Worm (Caenorhabditis elegans) whole organism, late embryonic: ENCODE data around the gene F21C10.4.

Experiments
- ama-1 ChIP-seq: fragments of 150-350 bp; optimal IDR thresholded peaks from 2 replicates; lab custom pipeline; 2014
- ceh-18 ChIP-seq: sonication (generic microtip); optimal IDR thresholded peaks from 2 replicates; lab custom pipeline; 2016; ENCODE audit warnings: missing genetic modification characterization, missing compliant biosample characterization
- ceh-19 ChIP-seq: fragments of 200-800 bp; sonication (Bioruptor generic); optimal IDR thresholded peaks from 2 replicates; lab custom pipeline; 2018; ENCODE audit warnings: mild to moderate bottlenecking, missing genetic modification characterization, missing compliant biosample characterization
- ceh-30 ChIP-seq: fragments of 150-350 bp; optimal IDR thresholded peaks from 2 replicates; lab custom pipeline; 2014; ENCODE audit warnings: missing biosample characterization, missing genetic modification characterization
- elt-2 ChIP-seq: sonication (generic microtip); optimal IDR thresholded peaks from 2 replicates; lab custom pipeline; 2016; ENCODE audit warnings: missing genetic modification reagents, missing genetic modification characterization, missing compliant biosample characterization
- elt-4 ChIP-seq: sonication (generic microtip); optimal IDR thresholded peaks from 2 replicates; lab custom pipeline; 2016; ENCODE audit warnings: missing genetic modification characterization, missing compliant biosample characterization
- lin-11 ChIP-seq: fragments of 200-800 bp; sonication (Bioruptor generic); optimal IDR thresholded peaks from 2 replicates; lab custom pipeline; 2018; ENCODE audit warnings: mild to moderate bottlenecking, missing genetic modification characterization, missing compliant biosample characterization
- nfya-1 ChIP-seq: sonication (generic microtip); optimal IDR thresholded peaks from 2 replicates; lab custom pipeline; 2017; ENCODE audit warnings: missing genetic modification characterization, mild to moderate bottlenecking, missing compliant biosample characterization, antibody characterized with exemption, moderate library complexity
- pros-1 ChIP-seq: fragments of 150-350 bp; optimal IDR thresholded peaks from 2 replicates; lab custom pipeline; 2014; ENCODE audit warnings: missing biosample characterization, missing genetic modification reagents, missing genetic modification characterization
- rnt-1 ChIP-seq: sonication (generic microtip); optimal IDR thresholded peaks from 2 replicates; lab custom pipeline; 2016; ENCODE audit warnings: missing genetic modification characterization, missing compliant biosample characterization
- sox-4 ChIP-seq: sonication (generic microtip); optimal IDR thresholded peaks from 2 replicates; lab custom pipeline; 2017; ENCODE audit warnings: mild to moderate bottlenecking, missing genetic modification characterization, inconsistent platforms, missing compliant biosample characterization
- tbx-2 ChIP-seq: sonication (generic microtip); optimal IDR thresholded peaks from 2 replicates; lab custom pipeline; 2016; ENCODE audit warnings: missing genetic modification characterization, missing compliant biosample characterization

DNA sequence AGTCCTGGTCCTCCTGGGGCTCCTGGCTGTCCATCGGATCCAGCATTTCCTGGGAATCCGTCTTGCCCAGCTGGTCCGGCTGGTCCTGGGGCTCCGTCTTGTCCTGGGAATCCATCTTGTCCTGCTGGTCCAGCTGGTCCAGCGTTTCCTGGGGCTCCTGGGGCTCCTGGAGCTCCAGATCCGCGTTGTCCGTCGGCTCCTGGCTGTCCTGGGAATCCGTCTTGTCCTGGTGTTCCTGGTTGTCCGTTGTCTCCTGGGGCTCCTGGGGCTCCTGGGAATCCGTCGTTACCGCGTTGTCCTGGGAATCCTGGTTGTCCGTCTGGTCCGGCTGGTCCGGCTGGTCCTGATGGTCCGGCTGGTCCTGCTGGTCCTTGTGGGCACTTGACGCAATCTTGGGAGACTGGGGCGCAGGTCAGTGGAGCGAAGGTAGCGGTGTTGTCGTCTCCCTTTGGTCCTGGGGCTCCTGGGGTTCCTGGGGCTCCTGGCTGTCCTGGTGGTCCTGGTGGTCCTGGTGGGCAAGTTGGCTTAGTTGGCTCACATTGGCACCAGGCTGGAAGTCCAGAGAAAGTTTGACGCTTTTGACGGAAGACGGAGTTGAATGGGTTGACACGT lies 35.8 kb downstream of the F21C10.4 start:
- no peak for TF ChIP-seq ama-1 (lab: Kevin White, UChicago)
- TF ChIP-seq lin-11: no peak
- TF ChIP-seq tbx-2 (tag; lab: Kevin White, UChicago): no peak
- no peak for TF ChIP-seq elt-4 (tag; lab: Kevin White, UChicago)
- TF ChIP-seq elt-2 (tag; lab: Kevin White, UChicago): no peak
- no peak for TF ChIP-seq ceh-19 (GFP tag; lab: Kevin White, UChicago)
- no peak for TF ChIP-seq nfya-1
- TF ChIP-seq ceh-18: no peak
- TF ChIP-seq rnt-1 (tag; lab: Kevin White, UChicago): no peak
- no peak for TF ChIP-seq sox-4 (tag; lab: Kevin White, UChicago)
- TF ChIP-seq pros-1 (tag; lab: Kevin White, UChicago): no peak
- TF ChIP-seq ceh-30: no peak
